Worm (Caenorhabditis elegans): ENCODE data around the gene spat-2.

DNA sequence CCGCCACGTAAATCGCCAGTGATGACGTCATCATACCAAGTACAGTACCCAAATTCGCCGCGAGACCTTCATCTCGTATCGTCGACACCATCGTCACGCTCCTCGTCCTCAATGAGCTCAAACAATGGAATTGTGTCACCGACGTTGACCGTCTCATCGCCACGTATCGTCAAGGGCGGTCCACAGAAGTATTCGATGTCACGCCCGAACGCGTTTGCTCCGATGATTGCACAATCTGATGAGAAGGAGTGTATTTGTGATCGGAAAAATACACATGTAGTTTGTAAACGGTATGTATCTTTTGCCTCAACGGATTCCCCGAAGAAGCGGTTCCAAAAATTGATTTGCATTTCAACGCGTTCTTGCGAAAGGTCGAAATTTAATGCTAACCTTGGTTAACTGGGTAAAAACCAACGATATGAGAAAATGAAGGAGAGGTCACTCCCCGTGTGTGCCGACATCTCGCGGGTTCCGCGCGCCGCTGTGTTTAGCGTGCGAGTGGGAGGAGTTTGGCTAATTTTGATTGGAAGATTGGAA lies 53.4 kb downstream of the spat-2 start:
- TF ChIP-seq mdl-1 (tag; optimal IDR thresholded peaks at IDR 0.05): no peak
- no peak for TF ChIP-seq ztf-11 (tag; optimal IDR thresholded peaks at IDR 0.05)
- no peak for TF ChIP-seq C34F6.9 (tag; optimal IDR thresholded peaks at IDR 0.05)
